Fruit fly (Drosophila melanogaster) whole organism, embryonic: ENCODE data around the gene CG9630.

Source experiments
- CG2199 ChIP-seq: fragments of 200-800 bp; sonication (Bioruptor generic); IDR thresholded peaks from 3 replicates; pipeline ENCODE4 v1.3.6; 2022; ENCODE audit warnings: missing biosample characterization, missing genetic modification characterization
- MESR4 ChIP-seq: fragments of 200-800 bp; sonication (Bioruptor generic); optimal IDR thresholded peaks from 2 replicates; lab custom pipeline; 2018; ENCODE audit warnings: missing biosample characterization, mild to moderate bottlenecking, missing genetic modification characterization, moderate library complexity
- Ravus ChIP-seq: fragments of 200-800 bp; sonication (Bioruptor generic); IDR thresholded peaks from 2 replicates; pipeline ENCODE4 v1.3.6; 2022; ENCODE audit warnings: missing biosample characterization, missing genetic modification characterization
- ase ChIP-seq: fragments of 200-800 bp; sonication (Bioruptor generic); IDR thresholded peaks from 3 replicates; pipeline ENCODE4 v1.3.6; 2022; ENCODE audit warnings: missing biosample characterization, missing genetic modification characterization
- br ChIP-seq: fragments of >200 bp; optimal IDR thresholded peaks from 2 replicates; lab custom pipeline; 2017
- h ChIP-seq: fragments of >200 bp; optimal IDR thresholded peaks from 2 replicates; lab custom pipeline; 2017
- ham ChIP-seq: fragments of 200-800 bp; sonication (Bioruptor generic); IDR thresholded peaks from 2 replicates; pipeline ENCODE4 v1.3.6; 2022; ENCODE audit warnings: missing biosample characterization, missing genetic modification characterization
- ttk ChIP-seq: fragments of 200-800 bp; sonication (Bioruptor generic); IDR thresholded peaks from 2 replicates; pipeline ENCODE4 v2.1.2; 2022; ENCODE audit warnings: missing biosample characterization, missing genetic modification characterization
- unpg ChIP-seq: fragments of 200-800 bp; sonication (Bioruptor generic); optimal IDR thresholded peaks from 3 replicates; lab custom pipeline; 2018; ENCODE audit warnings: missing biosample characterization, mild to moderate bottlenecking, missing genetic modification characterization, moderate library complexity
- wor ChIP-seq: fragments of 200-800 bp; sonication (Bioruptor generic); IDR thresholded peaks from 2 replicates; pipeline ENCODE4 v1.3.6; 2022; ENCODE audit warnings: missing biosample characterization, missing genetic modification characterization

- TF ChIP-seq wor: no peak
- TF ChIP-seq Ravus (GFP tag; lab: Robert Waterston, UW): no peak
- TF ChIP-seq ham (GFP tag; lab: Robert Waterston, UW): no peak
- TF ChIP-seq CG2199: peak; percentile 69; the same call in 1 of the 3 replicates
- TF ChIP-seq ase (GFP tag; lab: Robert Waterston, UW): no peak
- no peak for TF ChIP-seq h (lab: Kevin White, UChicago)
- no peak for TF ChIP-seq ttk (GFP tag; lab: Robert Waterston, UW)
- no peak for TF ChIP-seq unpg (GFP tag; lab: Kevin White, UChicago)
- TF ChIP-seq br (lab: Kevin White, UChicago): no peak
- no peak for TF ChIP-seq MESR4 (GFP tag; lab: Kevin White, UChicago)
Measured at dm6 chr3R:8251532-8251931, 18.2 kb downstream of the CG9630 start.
